Worm (Caenorhabditis elegans) whole organism, young adult: Measurements from ENCODE around the gene taf-2.
A peak's percentile ranks its signal among the peaks of the same experiment; 100 is the strongest.

Source experiments
- F23B12.7 ChIP-seq: sonication (generic microtip); optimal IDR thresholded peaks from 2 replicates; lab custom pipeline; 2017; ENCODE audit warnings: missing genetic modification characterization, mild to moderate bottlenecking, missing compliant biosample characterization, antibody characterized with exemption, moderate library complexity; ENCODE audit not compliant: insufficient read depth
- F37B4.10 ChIP-seq: fragments of 200-800 bp; sonication (Bioruptor generic); IDR thresholded peaks from 2 replicates; pipeline ENCODE4 v1.3.6; 2022; ENCODE audit warnings: missing genetic modification characterization, missing compliant biosample characterization
- F55B11.4 ChIP-seq: sonication (generic microtip); optimal IDR thresholded peaks from 2 replicates; lab custom pipeline; 2016; ENCODE audit warnings: missing compliant biosample characterization, missing genetic modification characterization, borderline replicate concordance; ENCODE audit not compliant: insufficient read depth
- K11D2.4 ChIP-seq: fragments of 200-800 bp; sonication (Bioruptor generic); IDR thresholded peaks from 2 replicates; pipeline ENCODE4 v1.3.6; 2022; ENCODE audit warnings: missing genetic modification reagents, missing genetic modification characterization, missing compliant biosample characterization
- Y95B8A.8 ChIP-seq: fragments of 200-800 bp; sonication (Bioruptor generic); IDR thresholded peaks from 2 replicates; pipeline ENCODE4 v1.3.6; 2022; ENCODE audit warnings: missing genetic modification reagents, missing genetic modification characterization, missing compliant biosample characterization
- ama-1 ChIP-seq, 3 experiments: fragments of 150-350 bp in 1 of 3; sonication (generic microtip) in 2 of 3; optimal IDR thresholded peaks; 2 replicates each; lab custom pipeline; 2014 to 2018; ENCODE audit warnings: missing biosample characterization in 2 of 3, missing genetic modification characterization in 2 of 3, missing genetic modification reagents in 2 of 3
- aptf-2 ChIP-seq: fragments of 200-800 bp; sonication (Bioruptor generic); conservative IDR thresholded peaks from 2 replicates; pipeline ENCODE4 v1.3.6; 2022; ENCODE audit warnings: missing genetic modification reagents, missing genetic modification characterization, missing compliant biosample characterization
- aptf-3 ChIP-seq: fragments of 200-800 bp; sonication (Bioruptor generic); IDR thresholded peaks from 2 replicates; pipeline ENCODE4 v1.3.6; 2022; ENCODE audit warnings: missing genetic modification characterization, missing compliant biosample characterization
- attf-3 ChIP-seq: fragments of 200-800 bp; sonication (Bioruptor generic); conservative IDR thresholded peaks from 2 replicates; pipeline ENCODE4 v1.3.6; 2022; ENCODE audit warnings: missing genetic modification reagents, missing genetic modification characterization, missing compliant biosample characterization
- attf-5 ChIP-seq: fragments of 200-800 bp; sonication (Bioruptor generic); optimal IDR thresholded peaks from 2 replicates; lab custom pipeline; 2018; ENCODE audit warnings: mild to moderate bottlenecking, missing genetic modification characterization, missing compliant biosample characterization
- bed-1 ChIP-seq: fragments of 200-800 bp; sonication (Bioruptor generic); IDR thresholded peaks from 2 replicates; pipeline ENCODE4 v1.3.6; 2022; ENCODE audit warnings: missing genetic modification reagents, missing genetic modification characterization, missing compliant biosample characterization
- fkh-3 ChIP-seq: sonication (generic microtip); optimal IDR thresholded peaks from 2 replicates; lab custom pipeline; 2016; ENCODE audit warnings: mild to moderate bottlenecking, missing genetic modification characterization, missing compliant biosample characterization
- hlh-26 ChIP-seq: fragments of 200-800 bp; sonication (Bioruptor generic); conservative IDR thresholded peaks from 2 replicates; pipeline ENCODE4 v1.3.6; 2022; ENCODE audit warnings: missing genetic modification reagents, missing genetic modification characterization, missing compliant biosample characterization
- hmg-1.2 ChIP-seq: fragments of 200-800 bp; sonication (Bioruptor generic); IDR thresholded peaks from 2 replicates; pipeline ENCODE4 v1.3.6; 2022; ENCODE audit warnings: missing genetic modification reagents, missing genetic modification characterization, missing compliant biosample characterization
- let-526 ChIP-seq: fragments of 200-800 bp; sonication (Bioruptor generic); IDR thresholded peaks from 2 replicates; pipeline ENCODE4 v1.3.6; 2022; ENCODE audit warnings: missing genetic modification reagents, missing genetic modification characterization, missing compliant biosample characterization
- let-607 ChIP-seq, 2 experiments: fragments of 200-800 bp in 1 of 2; sonication (Bioruptor generic) in 1 of 2; sonication (generic microtip) in 1 of 2; optimal IDR thresholded peaks; 2 replicates each; lab custom pipeline; 2016 to 2018; ENCODE audit warnings: mild to moderate bottlenecking in 2 of 2, missing compliant biosample characterization in 2 of 2, missing genetic modification characterization in 2 of 2, moderate library complexity in 2 of 2, missing genotype in 1 of 2
- lin-35 ChIP-seq, 3 experiments: fragments of 150-350 bp in 2 of 3; sonication (generic microtip) in 1 of 3; optimal IDR thresholded peaks; 2 replicates each; lab custom pipeline; 2014 to 2018; ENCODE audit warnings: missing biosample characterization in 3 of 3, missing genetic modification characterization in 3 of 3, missing genetic modification reagents in 3 of 3
- madf-8 ChIP-seq: fragments of 200-800 bp; sonication (Bioruptor generic); conservative IDR thresholded peaks from 2 replicates; pipeline ENCODE4 v1.3.6; 2022; ENCODE audit warnings: missing genetic modification reagents, missing genetic modification characterization, missing compliant biosample characterization
- mcd-1 ChIP-seq: fragments of 200-800 bp; sonication (Bioruptor generic); IDR thresholded peaks from 2 replicates; pipeline ENCODE4 v1.3.6; 2022; ENCODE audit warnings: missing genetic modification reagents, missing genetic modification characterization, missing compliant biosample characterization
- mes-4 ChIP-seq: sonication (generic microtip); optimal IDR thresholded peaks from 2 replicates; lab custom pipeline; 2016; ENCODE audit warnings: missing genotype, missing genetic modification characterization, missing compliant biosample characterization
- nfya-1 ChIP-seq: sonication (generic microtip); optimal IDR thresholded peaks from 2 replicates; lab custom pipeline; 2017; ENCODE audit warnings: antibody characterized with exemption, missing compliant biosample characterization, missing genetic modification characterization, borderline replicate concordance; ENCODE audit not compliant: insufficient read depth
- nhr-80 ChIP-seq: sonication (generic microtip); optimal IDR thresholded peaks from 2 replicates; lab custom pipeline; 2016; ENCODE audit warnings: missing genetic modification characterization, missing compliant biosample characterization
- pbrm-1 ChIP-seq: fragments of 200-800 bp; sonication (Bioruptor generic); IDR thresholded peaks from 2 replicates; pipeline ENCODE4 v1.3.6; 2022; ENCODE audit warnings: missing genetic modification reagents, missing genetic modification characterization, missing compliant biosample characterization
- pha-4 ChIP-seq: fragments of 150-350 bp; sonication (generic microtip); optimal IDR thresholded peaks from 2 replicates; lab custom pipeline; 2014; ENCODE audit warnings: missing biosample characterization, missing genetic modification reagents, missing genetic modification characterization
- rec-8 ChIP-seq, 2 experiments: sonication (generic microtip); optimal IDR thresholded peaks; 2 replicates each; lab custom pipeline; 2016; ENCODE audit warnings: mild to moderate bottlenecking in 2 of 2, missing genetic modification characterization in 2 of 2, missing genetic modification reagents in 2 of 2, missing genotype in 2 of 2, missing biosample characterization in 1 of 2, missing compliant biosample characterization in 1 of 2, moderate library complexity in 1 of 2
- sdz-38 ChIP-seq: sonication (generic microtip); optimal IDR thresholded peaks from 2 replicates; lab custom pipeline; 2016; ENCODE audit warnings: missing genotype, missing genetic modification characterization, missing compliant biosample characterization
- snpc-1.1 ChIP-seq: sonication (generic microtip); optimal IDR thresholded peaks from 2 replicates; lab custom pipeline; 2017; ENCODE audit warnings: missing genetic modification characterization, mild to moderate bottlenecking, missing compliant biosample characterization, antibody characterized with exemption, moderate library complexity, missing genotype, missing genetic modification reagents; ENCODE audit not compliant: insufficient read depth
- somi-1 ChIP-seq: fragments of 200-800 bp; sonication (Bioruptor generic); optimal IDR thresholded peaks from 2 replicates; lab custom pipeline; 2018; ENCODE audit warnings: mild to moderate bottlenecking, missing genetic modification characterization, missing compliant biosample characterization
- tlf-1 ChIP-seq: fragments of 200-800 bp; sonication (Bioruptor generic); optimal IDR thresholded peaks from 2 replicates; lab custom pipeline; 2018; ENCODE audit warnings: mild to moderate bottlenecking, missing genetic modification characterization, missing compliant biosample characterization
- xnd-1 ChIP-seq: sonication (generic microtip); optimal IDR thresholded peaks from 2 replicates; lab custom pipeline; 2016; ENCODE audit warnings: missing genotype, missing genetic modification reagents, missing genetic modification characterization, missing compliant biosample characterization
- zfh-2 ChIP-seq: fragments of 200-800 bp; sonication (Bioruptor generic); conservative IDR thresholded peaks from 2 replicates; pipeline ENCODE4 v1.3.6; 2022; ENCODE audit warnings: missing genetic modification reagents, missing genetic modification characterization, missing compliant biosample characterization
- ztf-22 ChIP-seq: fragments of 200-800 bp; sonication (Bioruptor generic); optimal IDR thresholded peaks from 2 replicates; lab custom pipeline; 2018; ENCODE audit warnings: mild to moderate bottlenecking, missing genetic modification characterization, moderate library complexity, missing compliant biosample characterization
- ztf-25 ChIP-seq: fragments of 200-800 bp; sonication (Bioruptor generic); IDR thresholded peaks from 2 replicates; pipeline ENCODE4 v1.3.6; 2022; ENCODE audit warnings: missing genetic modification reagents, missing genetic modification characterization, missing compliant biosample characterization
- ztf-26 ChIP-seq: sonication (generic microtip); optimal IDR thresholded peaks from 2 replicates; lab custom pipeline; 2017; ENCODE audit warnings: missing genetic modification characterization, missing compliant biosample characterization
- ztf-28 ChIP-seq: fragments of 200-800 bp; sonication (Bioruptor generic); IDR thresholded peaks from 2 replicates; pipeline ENCODE4 v1.3.6; 2022; ENCODE audit warnings: missing genetic modification reagents, missing genetic modification characterization, missing compliant biosample characterization
- ztf-3 ChIP-seq: fragments of 200-800 bp; sonication (Bioruptor generic); optimal IDR thresholded peaks from 2 replicates; lab custom pipeline; 2018; ENCODE audit warnings: mild to moderate bottlenecking, missing genetic modification characterization, missing compliant biosample characterization

Gene taf-2

DNA sequence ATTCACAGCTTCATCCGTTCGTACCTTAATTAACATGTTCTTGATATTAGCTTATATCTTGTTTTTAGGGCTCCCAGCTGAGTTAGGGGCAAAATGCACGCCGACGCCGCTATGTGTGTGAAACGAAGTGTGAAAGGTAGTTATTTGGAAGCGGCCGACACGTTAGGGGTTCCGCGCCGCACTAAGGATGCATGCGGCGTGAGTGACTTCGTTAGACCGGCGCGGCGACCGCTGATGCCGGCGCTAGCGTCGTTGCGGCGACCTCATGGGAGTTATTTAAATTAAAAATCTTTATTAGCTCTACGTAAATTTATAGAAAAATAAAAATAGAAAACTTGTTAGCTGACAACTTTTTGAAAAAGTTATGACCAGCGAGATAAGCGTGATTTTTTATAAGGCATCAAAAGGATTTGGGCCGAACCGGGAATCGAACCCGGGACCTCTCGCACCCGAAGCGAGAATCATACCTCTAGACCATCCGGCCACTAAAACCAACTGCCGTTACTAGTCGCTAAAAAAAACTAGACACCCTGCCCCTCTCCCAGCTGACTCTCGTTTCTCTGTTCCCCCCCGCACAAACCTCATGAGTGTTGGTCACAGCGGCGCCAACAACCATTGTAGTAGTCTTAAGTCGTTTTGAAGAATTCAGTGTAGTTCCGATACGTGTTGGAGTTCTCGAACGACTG lies 41.5 kb downstream of the taf-2 start (continued):
- TF ChIP-seq K11D2.4 (GFP tag; lab: Robert Waterston, UW) (0 out of 2 replicates have a peak, but pooled peaks have one; percentile 46), nfya-1 (tag; lab: Kevin White, UChicago) (no peak), sdz-38 (tag; lab: Kevin White, UChicago) (no peak), fkh-3 (tag; lab: Kevin White, UChicago) (peak; percentile 6), F55B11.4 (tag; lab: Kevin White, UChicago) (no peak), madf-8 (no peak), tlf-1 (no peak), rec-8 (tag; optimal IDR thresholded peaks at IDR 0.05; lab: Kevin White, UChicago) (peak; percentile 36 to 72), Y95B8A.8 (GFP tag; lab: Robert Waterston, UW) (no peak), mes-4 (tag; lab: Kevin White, UChicago) (peak; percentile 31), ztf-3 (GFP tag; lab: Kevin White, UChicago) (no peak), aptf-3 (GFP tag; lab: Robert Waterston, UW) (0 out of 2 replicates have a peak, but pooled peaks have one; percentile 40), ztf-22 (GFP tag; lab: Kevin White, UChicago) (no peak), aptf-2 (GFP tag; lab: Robert Waterston, UW) (no peak), pbrm-1 (GFP tag; lab: Robert Waterston, UW) (0 out of 2 replicates have a peak, but pooled peaks have one; percentile 25), xnd-1 (tag; lab: Kevin White, UChicago) (no peak), F37B4.10 (GFP tag; lab: Robert Waterston, UW) (no peak), pha-4 (tag; lab: Kevin White, UChicago) (no peak), F23B12.7 (tag; lab: Kevin White, UChicago) (no peak), attf-3 (GFP tag; lab: Robert Waterston, UW) (no peak), hlh-26 (GFP tag; lab: Robert Waterston, UW) (no peak), ama-1 (optimal IDR thresholded peaks at IDR 0.05; lab: Kevin White, UChicago) (no peak), ama-1 (GFP tag; optimal IDR thresholded peaks at IDR 0.05; lab: Kevin White, UChicago) (peak; percentile 54 to 78), zfh-2 (GFP tag; lab: Robert Waterston, UW) (peak; percentile 69), let-526 (GFP tag; lab: Robert Waterston, UW) (no peak), ztf-28 (GFP tag; lab: Robert Waterston, UW) (no peak), hmg-1.2 (peak; percentile 73), let-607 (tag; optimal IDR thresholded peaks at IDR 0.05; lab: Kevin White, UChicago) (peak in 1 of 2 experiments; percentile 25), bed-1 (GFP tag; lab: Robert Waterston, UW) (no peak), ztf-26 (peak; percentile 47), snpc-1.1 (peak; percentile 28), lin-35 (GFP tag; optimal IDR thresholded peaks at IDR 0.05; lab: Kevin White, UChicago) (no peak)
- TF ChIP-seq, all 124 proteins: peak for 55

DNA sequence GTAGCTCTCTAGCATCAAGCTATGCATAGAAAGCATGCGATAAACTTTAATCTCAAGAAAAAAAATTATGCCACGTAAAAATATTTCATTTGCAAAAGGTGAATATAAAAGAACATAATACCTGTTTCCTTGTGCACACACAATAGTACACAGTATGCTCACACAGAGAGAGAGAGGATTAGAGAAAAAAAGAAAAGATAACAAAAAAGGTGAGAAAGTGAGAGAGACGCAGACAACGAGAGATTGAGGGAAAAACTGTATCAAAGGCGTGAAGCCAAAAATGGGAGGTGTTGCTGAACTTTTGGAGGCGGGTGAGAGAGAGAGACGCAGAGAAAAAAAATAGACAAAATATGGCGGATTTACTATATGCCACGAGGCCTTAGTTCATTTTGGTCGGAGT lies 45.1 kb downstream of the taf-2 start:
- TF ChIP-seq attf-5 (GFP tag; lab: Kevin White, UChicago) (peak; percentile 36), ztf-22 (GFP tag; lab: Kevin White, UChicago) (no peak), nhr-80 (tag; lab: Kevin White, UChicago) (peak; percentile 62), hmg-1.2 (peak; percentile 79), ztf-25 (no peak), somi-1 (GFP tag; lab: Kevin White, UChicago) (no peak), mcd-1 (GFP tag; lab: Robert Waterston, UW) (0 out of 2 replicates have a peak, but pooled peaks have one; percentile 10), aptf-3 (GFP tag; lab: Robert Waterston, UW) (no peak)
